Fruit fly (Drosophila melanogaster): ENCODE measurements around the gene att-ORFB.

Gene att-ORFB

dm6 chr3R:20554300-20554699, at the start of gene att-ORFB:
TSS of gene att-ORFB (minus strand) at chr3R:20554400.
- TF ChIP-seq EcR (GFP tag; optimal IDR thresholded peaks at IDR 0.05) (no peak), Dll (optimal IDR thresholded peaks at IDR 0.05) (no peak), CG8478 (optimal IDR thresholded peaks at IDR 0.05) (no peak), usp (GFP tag; optimal IDR thresholded peaks at IDR 0.05) (no peak), psq (optimal IDR thresholded peaks at IDR 0.05) (no peak), pan (optimal IDR thresholded peaks at IDR 0.05) (no peak)

- no peak for TF ChIP-seq Dll (optimal IDR thresholded peaks at IDR 0.05)
- TF ChIP-seq usp (GFP tag; optimal IDR thresholded peaks at IDR 0.05), result no peak
- TF ChIP-seq pan (optimal IDR thresholded peaks at IDR 0.05), result no peak
- TF ChIP-seq psq (optimal IDR thresholded peaks at IDR 0.05), result no peak
- TF ChIP-seq CG8478 (optimal IDR thresholded peaks at IDR 0.05), result no peak
- TF ChIP-seq EcR (GFP tag; optimal IDR thresholded peaks at IDR 0.05), result no peak
Observed at dm6 chr3R:20602599-20602998, 48.4 kb upstream of the att-ORFB start.

- no peak for TF ChIP-seq psq (optimal IDR thresholded peaks at IDR 0.05)
Observed at dm6 chr3R:20600109-20600508, 45.9 kb upstream of the att-ORFB start.

dm6 chr3R:20597407-20598325, 43.5 kb upstream of the att-ORFB start:
- TF ChIP-seq pan (optimal IDR thresholded peaks at IDR 0.05), result no peak
- no peak for TF ChIP-seq EcR (GFP tag; optimal IDR thresholded peaks at IDR 0.05)
- no peak for TF ChIP-seq psq (optimal IDR thresholded peaks at IDR 0.05)
- no peak for TF ChIP-seq CG8478 (optimal IDR thresholded peaks at IDR 0.05)
- TF ChIP-seq usp (GFP tag; optimal IDR thresholded peaks at IDR 0.05), result no peak
- no peak for TF ChIP-seq Dll (optimal IDR thresholded peaks at IDR 0.05)

- TF ChIP-seq EcR (GFP tag; optimal IDR thresholded peaks at IDR 0.05) (no peak), pan (optimal IDR thresholded peaks at IDR 0.05) (no peak), CG8478 (optimal IDR thresholded peaks at IDR 0.05) (no peak), psq (optimal IDR thresholded peaks at IDR 0.05) (no peak), Dll (optimal IDR thresholded peaks at IDR 0.05) (no peak), usp (GFP tag; optimal IDR thresholded peaks at IDR 0.05) (no peak)
Observed at dm6 chr3R:20596337-20596962, 42.2 kb upstream of the att-ORFB start.

- TF ChIP-seq Dll (optimal IDR thresholded peaks at IDR 0.05), result no peak
- TF ChIP-seq psq (optimal IDR thresholded peaks at IDR 0.05), result no peak
- no peak for TF ChIP-seq CG8478 (optimal IDR thresholded peaks at IDR 0.05)
- no peak for TF ChIP-seq pan (optimal IDR thresholded peaks at IDR 0.05)
Observed at dm6 chr3R:20595901-20596300, 41.7 kb upstream of the att-ORFB start.

- no peak for TF ChIP-seq psq (optimal IDR thresholded peaks at IDR 0.05)
- TF ChIP-seq CG8478 (optimal IDR thresholded peaks at IDR 0.05), result no peak
- TF ChIP-seq pan (optimal IDR thresholded peaks at IDR 0.05), result no peak
- TF ChIP-seq Dll (optimal IDR thresholded peaks at IDR 0.05), result no peak
- TF ChIP-seq EcR (GFP tag; optimal IDR thresholded peaks at IDR 0.05), result no peak
- no peak for TF ChIP-seq usp (GFP tag; optimal IDR thresholded peaks at IDR 0.05)
Observed at dm6 chr3R:20595145-20595812, 41.1 kb upstream of the att-ORFB start.

- TF ChIP-seq EcR (GFP tag; optimal IDR thresholded peaks at IDR 0.05), result no peak
- TF ChIP-seq usp (GFP tag; optimal IDR thresholded peaks at IDR 0.05), result no peak
- TF ChIP-seq CG8478 (optimal IDR thresholded peaks at IDR 0.05), result no peak
- no peak for TF ChIP-seq pan (optimal IDR thresholded peaks at IDR 0.05)
- no peak for TF ChIP-seq psq (optimal IDR thresholded peaks at IDR 0.05)
- TF ChIP-seq Dll (optimal IDR thresholded peaks at IDR 0.05), result no peak
Observed at dm6 chr3R:20594194-20595144, 40.3 kb upstream of the att-ORFB start.

dm6 chr3R:20593463-20593838, 39.3 kb upstream of the att-ORFB start:
- no peak for TF ChIP-seq CG8478 (optimal IDR thresholded peaks at IDR 0.05)
- no peak for TF ChIP-seq usp (GFP tag; optimal IDR thresholded peaks at IDR 0.05)
- no peak for TF ChIP-seq Dll (optimal IDR thresholded peaks at IDR 0.05)
- TF ChIP-seq pan (optimal IDR thresholded peaks at IDR 0.05), result no peak
- TF ChIP-seq EcR (GFP tag; optimal IDR thresholded peaks at IDR 0.05), result no peak
- TF ChIP-seq psq (optimal IDR thresholded peaks at IDR 0.05), result no peak

- TF ChIP-seq CG8478 (optimal IDR thresholded peaks at IDR 0.05), result no peak
- TF ChIP-seq pan (optimal IDR thresholded peaks at IDR 0.05), result no peak
- TF ChIP-seq EcR (GFP tag; optimal IDR thresholded peaks at IDR 0.05), result no peak
- no peak for TF ChIP-seq usp (GFP tag; optimal IDR thresholded peaks at IDR 0.05)
- no peak for TF ChIP-seq Dll (optimal IDR thresholded peaks at IDR 0.05)
- TF ChIP-seq psq (optimal IDR thresholded peaks at IDR 0.05), result no peak
Observed at dm6 chr3R:20592517-20593462, 38.6 kb upstream of the att-ORFB start, which contains the start of the genes Pus1 and bon. TSS of gene Pus1 (minus strand) at chr3R:20592671. TSS of gene bon (plus strand) at chr3R:20593139.
